Fruit fly (Drosophila melanogaster): Measurements from ENCODE around the gene X11L.

Gene X11L

dm6 chrX:17595822-17596221 is 3.6 kb upstream of the X11L start (continued):
- TF ChIP-seq sisA (GFP tag; IDR thresholded peaks at IDR 0.05) (peak; percentile 70), CG14965 (GFP tag; optimal IDR thresholded peaks at IDR 0.05; ENCODE audit: borderline replicate concordance) (no peak), CG9609 (GFP tag; optimal IDR thresholded peaks at IDR 0.05) (peak; percentile 11), org-1 (GFP tag; optimal IDR thresholded peaks at IDR 0.05) (peak; percentile 34), hbn (GFP tag; IDR thresholded peaks at IDR 0.05; ENCODE audit: partially characterized antibody) (no peak), CG11247 (GFP tag; IDR thresholded peaks at IDR 0.05) (peak; percentile 76), gfzf (GFP tag; optimal IDR thresholded peaks at IDR 0.05) (no peak), CG10267 (tag; optimal IDR thresholded peaks at IDR 0.05) (peak; percentile 65), MESR4 (GFP tag; optimal IDR thresholded peaks at IDR 0.05) (no peak), ara (GFP tag; IDR thresholded peaks at IDR 0.05) (peak; percentile 75), Gug (GFP tag; IDR thresholded peaks at IDR 0.05) (peak; percentile 73; the same call in 3 of the 4 replicates), CG34376 (GFP tag; optimal IDR thresholded peaks at IDR 0.05) (peak; percentile 27), unpg (GFP tag; optimal IDR thresholded peaks at IDR 0.05) (peak; percentile 71), CG2712 (tag; optimal IDR thresholded peaks at IDR 0.05) (peak; percentile 80), Jarid2 (GFP tag; optimal IDR thresholded peaks at IDR 0.05) (no peak), bbx (GFP tag; IDR thresholded peaks at IDR 0.05; ENCODE audit: partially characterized antibody) (no peak), pum (GFP tag; optimal IDR thresholded peaks at IDR 0.05) (peak; percentile 48), ERR (GFP tag; optimal IDR thresholded peaks at IDR 0.05) (no peak), grau (tag; optimal IDR thresholded peaks at IDR 0.05) (peak; percentile 83), inv (GFP tag; IDR thresholded peaks at IDR 0.05; ENCODE audit: partially characterized antibody) (no peak), hth (optimal IDR thresholded peaks at IDR 0.05) (no peak), CG16813 (GFP tag; IDR thresholded peaks at IDR 0.05; ENCODE audit: partially characterized antibody) (no peak), CG2199 (GFP tag; IDR thresholded peaks at IDR 0.05) (no peak), kay (GFP tag; optimal IDR thresholded peaks at IDR 0.05) (no peak), eyg (GFP tag; optimal IDR thresholded peaks at IDR 0.05) (no peak), CHES-1-like (GFP tag; optimal IDR thresholded peaks at IDR 0.05) (peak; percentile 35), CG12942 (GFP tag; optimal IDR thresholded peaks at IDR 0.05) (peak; percentile 45), NfI (GFP tag; optimal IDR thresholded peaks at IDR 0.05) (peak; percentile 74), gt (GFP tag; IDR thresholded peaks at IDR 0.05) (no peak), run (tag; optimal IDR thresholded peaks at IDR 0.05) (peak; percentile 19), CoRest (tag; optimal IDR thresholded peaks at IDR 0.05) (peak; percentile 77), klu (GFP tag; IDR thresholded peaks at IDR 0.05) (peak; percentile 52), zen2 (GFP tag; IDR thresholded peaks at IDR 0.05; ENCODE audit: partially characterized antibody) (no peak), fd3F (GFP tag; optimal IDR thresholded peaks at IDR 0.05) (peak; percentile 80), Meics (GFP tag; optimal IDR thresholded peaks at IDR 0.05) (peak; percentile 85), Hr39 (optimal IDR thresholded peaks at IDR 0.05) (no peak), CG11695 (GFP tag; IDR thresholded peaks at IDR 0.05) (peak; percentile 86), chinmo (GFP tag; IDR thresholded peaks at IDR 0.05; ENCODE audit: partially characterized antibody) (peak; percentile 23; the same call in 1 of the 4 replicates), zfh1 (GFP tag; IDR thresholded peaks at IDR 0.05) (peak; percentile 82), phol (tag; optimal IDR thresholded peaks at IDR 0.05) (peak; percentile 63), CG34224 (GFP tag; IDR thresholded peaks at IDR 0.05; ENCODE audit: partially characterized antibody) (no peak), peb (GFP tag; IDR thresholded peaks at IDR 0.05) (peak; percentile 45; the same call in 1 of the 2 replicates), insv (GFP tag; optimal IDR thresholded peaks at IDR 0.05) (no peak), jing (GFP tag; optimal IDR thresholded peaks at IDR 0.05) (no peak), twi (tag; optimal IDR thresholded peaks at IDR 0.05) (peak; percentile 5), tgo (GFP tag; IDR thresholded peaks at IDR 0.05) (peak; percentile 83), scrt (GFP tag; optimal IDR thresholded peaks at IDR 0.05) (peak; percentile 73), CG3065 (GFP tag; optimal IDR thresholded peaks at IDR 0.05) (peak; percentile 5), Hsf (GFP tag; optimal IDR thresholded peaks at IDR 0.05) (peak; percentile 73), CG15479 (GFP tag; optimal IDR thresholded peaks at IDR 0.05) (no peak), eve (GFP tag; optimal IDR thresholded peaks at IDR 0.05) (no peak)

Measured in whole organism, embryonic.